Fruit fly (Drosophila melanogaster) whole organism, adult: ENCODE results near the gene CG14294.

Experiments used
- CG11617 ChIP-seq: fragments of 200-800 bp; sonication (Bioruptor generic); optimal IDR thresholded peaks from 2 replicates; lab custom pipeline; 2017; ENCODE audit warnings: mild to moderate bottlenecking, missing biosample characterization, missing genetic modification reagents, missing genetic modification characterization
- CG12768 ChIP-seq: fragments of 200-800 bp; sonication (Bioruptor generic); optimal IDR thresholded peaks from 2 replicates; lab custom pipeline; 2017; ENCODE audit warnings: missing biosample characterization, missing genetic modification characterization, mild to moderate bottlenecking, moderate library complexity, missing genetic modification reagents
- CG14711 ChIP-seq: fragments of 200-800 bp; sonication (Bioruptor generic); optimal IDR thresholded peaks from 2 replicates; lab custom pipeline; 2018; ENCODE audit warnings: missing biosample characterization, mild to moderate bottlenecking, missing genetic modification characterization, moderate library complexity
- CG1620 ChIP-seq: fragments of 200-800 bp; sonication (Bioruptor generic); optimal IDR thresholded peaks from 2 replicates; lab custom pipeline; 2016; ENCODE audit warnings: missing biosample characterization, missing genetic modification characterization
- CG33017 ChIP-seq: fragments of 200-800 bp; sonication (Bioruptor generic); optimal IDR thresholded peaks from 2 replicates; lab custom pipeline; 2018; ENCODE audit warnings: missing biosample characterization, mild to moderate bottlenecking, missing genetic modification characterization, moderate library complexity
- CG5204 ChIP-seq: fragments of 200-800 bp; sonication (Bioruptor generic); optimal IDR thresholded peaks from 2 replicates; lab custom pipeline; 2016; ENCODE audit warnings: missing biosample characterization, missing genetic modification characterization
- CG7045 ChIP-seq: fragments of 200-800 bp; sonication (Bioruptor generic); optimal IDR thresholded peaks from 2 replicates; lab custom pipeline; 2017; ENCODE audit warnings: missing biosample characterization, mild to moderate bottlenecking, missing genetic modification characterization
- CG7101 ChIP-seq: fragments of 200-800 bp; sonication (Bioruptor generic); optimal IDR thresholded peaks from 2 replicates; lab custom pipeline; 2018; ENCODE audit warnings: missing biosample characterization, mild to moderate bottlenecking, missing genetic modification characterization, moderate library complexity
- Clk ChIP-seq: fragments of 200-800 bp; sonication (Bioruptor generic); optimal IDR thresholded peaks from 2 replicates; lab custom pipeline; 2017; ENCODE audit warnings: missing biosample characterization, missing genetic modification characterization
- Crg-1 ChIP-seq: fragments of 200-800 bp; sonication (Bioruptor generic); optimal IDR thresholded peaks from 2 replicates; lab custom pipeline; 2016; ENCODE audit warnings: missing biosample characterization, missing genetic modification characterization
- Hr96 ChIP-seq: fragments of 200-800 bp; sonication (Bioruptor generic); optimal IDR thresholded peaks from 2 replicates; lab custom pipeline; 2016; ENCODE audit warnings: missing biosample characterization, missing genetic modification characterization
- Mnt ChIP-seq: fragments of 200-800 bp; sonication (Bioruptor generic); optimal IDR thresholded peaks from 2 replicates; lab custom pipeline; 2016; ENCODE audit warnings: missing biosample characterization, mild to moderate bottlenecking, missing genetic modification characterization
- bab1 ChIP-seq: fragments of 200-800 bp; sonication (Bioruptor generic); optimal IDR thresholded peaks from 3 replicates; lab custom pipeline; 2019; ENCODE audit warnings: missing biosample characterization, mild to moderate bottlenecking, missing genetic modification characterization, moderate library complexity
- cic ChIP-seq: fragments of 200-800 bp; sonication (Bioruptor generic); optimal IDR thresholded peaks from 2 replicates; lab custom pipeline; 2017; ENCODE audit warnings: missing biosample characterization, mild to moderate bottlenecking, missing genetic modification characterization, moderate library complexity
- cnc ChIP-seq, 2 experiments: fragments of >200 bp; optimal IDR thresholded peaks; 2 replicates each; lab custom pipeline; 2017
- kay ChIP-seq: fragments of 200-800 bp; sonication (Bioruptor generic); peaks from one replicate; lab custom pipeline; 2016; ENCODE audit warnings: missing biosample characterization, missing genetic modification characterization, borderline replicate concordance
- ovo ChIP-seq: fragments of 200-800 bp; sonication (Bioruptor generic); optimal IDR thresholded peaks from 2 replicates; lab custom pipeline; 2016; ENCODE audit warnings: missing biosample characterization, missing genetic modification characterization
- pad ChIP-seq: fragments of 200-800 bp; sonication (Bioruptor generic); optimal IDR thresholded peaks from 3 replicates; lab custom pipeline; 2017; ENCODE audit warnings: missing biosample characterization, missing genetic modification characterization, mild to moderate bottlenecking, moderate library complexity, missing genetic modification reagents
- tj ChIP-seq: fragments of 200-800 bp; sonication (Bioruptor generic); optimal IDR thresholded peaks from 3 replicates; lab custom pipeline; 2017; ENCODE audit warnings: missing biosample characterization, mild to moderate bottlenecking, missing genetic modification characterization, moderate library complexity
- toe ChIP-seq: fragments of 200-800 bp; sonication (Bioruptor generic); optimal IDR thresholded peaks from 2 replicates; lab custom pipeline; 2016; ENCODE audit warnings: missing biosample characterization, missing genetic modification characterization

Gene CG14294

dm6 chr3R:18902164-18902563 is at the start of gene CG14294:
Gene CG14294, minus strand, starts transcription at chr3R:18902264.
- TF ChIP-seq Crg-1 = no peak
- no peak for TF ChIP-seq CG33017
- TF ChIP-seq Mnt = no peak
- TF ChIP-seq CG14711 (tag; lab: Kevin White, UChicago) = no peak

dm6 chr3R:18949896-18950295 is 47.8 kb upstream of the CG14294 start, which contains the start of gene CG43732:
Gene CG43732, plus strand, starts transcription at chr3R:18950196.
- TF ChIP-seq CG11617 (no peak), Mnt (no peak), CG14711 (tag; lab: Kevin White, UChicago) (no peak), Hr96 (GFP tag; lab: Kevin White, UChicago) (no peak), tj (no peak), CG7045 (GFP tag; lab: Kevin White, UChicago) (no peak), Crg-1 (no peak), pad (GFP tag; lab: Kevin White, UChicago) (no peak), kay (GFP tag; lab: Kevin White, UChicago) (no peak), cic (no peak), ovo (no peak), CG12768 (GFP tag; lab: Kevin White, UChicago) (no peak), CG7101 (tag; lab: Kevin White, UChicago) (no peak), bab1 (no peak), CG1620 (no peak), cnc (optimal IDR thresholded peaks at IDR 0.05; lab: Kevin White, UChicago) (no peak), CG33017 (no peak), CG5204 (GFP tag; lab: Kevin White, UChicago) (no peak), toe (no peak)

dm6 chr3R:18949131-18949530 is 47.1 kb upstream of the CG14294 start:
- no peak for TF ChIP-seq CG14711 (tag; lab: Kevin White, UChicago)
- TF ChIP-seq CG12768 (GFP tag; lab: Kevin White, UChicago) = no peak
- no peak for TF ChIP-seq CG7101 (tag; lab: Kevin White, UChicago)
- no peak for TF ChIP-seq cic

dm6 chr3R:18947307-18947706 is 45.2 kb upstream of the CG14294 start:
- TF ChIP-seq CG12768 (GFP tag; lab: Kevin White, UChicago) (no peak), cic (no peak), CG7045 (GFP tag; lab: Kevin White, UChicago) (no peak), Crg-1 (no peak), Clk (GFP tag; lab: Kevin White, UChicago) (no peak), tj (no peak), CG1620 (no peak), CG14711 (tag; lab: Kevin White, UChicago) (no peak), toe (no peak), Hr96 (GFP tag; lab: Kevin White, UChicago) (no peak)

- no peak for TF ChIP-seq Mnt
- no peak for TF ChIP-seq ovo
- no peak for TF ChIP-seq CG7101 (tag; lab: Kevin White, UChicago)
- TF ChIP-seq CG33017 = no peak
- peak; percentile 50 for TF ChIP-seq kay (GFP tag; lab: Kevin White, UChicago)
- TF ChIP-seq CG1620 = no peak
- no peak for TF ChIP-seq CG14711 (tag; lab: Kevin White, UChicago)
Measured at dm6 chr3R:18931725-18932124, 29.7 kb upstream of the CG14294 start.

- no peak for TF ChIP-seq CG11617
- TF ChIP-seq kay (GFP tag; lab: Kevin White, UChicago) = peak; percentile 32
Measured at dm6 chr3R:18928918-18929705, 27.0 kb upstream of the CG14294 start, which contains the start of gene CG42613. Gene CG42613, plus strand, starts transcription at chr3R:18929196.

dm6 chr3R:18928346-18928917 is 26.4 kb upstream of the CG14294 start, which contains the start of gene Mpc1:
Gene Mpc1, minus strand, starts transcription at chr3R:18928659.
- TF ChIP-seq pad (GFP tag; lab: Kevin White, UChicago) (no peak), CG33017 (peak; percentile 16), CG7045 (GFP tag; lab: Kevin White, UChicago) (peak; percentile 18), kay (GFP tag; lab: Kevin White, UChicago) (no peak), ovo (no peak), CG7101 (tag; lab: Kevin White, UChicago) (no peak), CG12768 (GFP tag; lab: Kevin White, UChicago) (no peak), cic (peak; percentile 94), Mnt (peak; percentile 37), bab1 (no peak), Crg-1 (no peak), CG11617 (peak; percentile 25), Hr96 (GFP tag; lab: Kevin White, UChicago) (peak; percentile 21), Clk (GFP tag; lab: Kevin White, UChicago) (no peak), cnc (optimal IDR thresholded peaks at IDR 0.05; lab: Kevin White, UChicago) (no peak), toe (peak; percentile 10), tj (no peak), CG14711 (tag; lab: Kevin White, UChicago) (no peak), CG5204 (GFP tag; lab: Kevin White, UChicago) (no peak), CG1620 (no peak)
